Fruit fly (Drosophila melanogaster) whole organism, embryonic: ENCODE data around the gene fz3.
A peak's percentile ranks its signal among the peaks of the same experiment; 100 is the strongest.

ENCODE experiments used
- Aef1 ChIP-seq: fragments of 200-800 bp; sonication (Bioruptor generic); IDR thresholded peaks from 3 replicates; pipeline ENCODE4 v1.3.6; 2022; ENCODE audit warnings: missing biosample characterization, missing genetic modification characterization
- Antp ChIP-seq: fragments of 200-800 bp; sonication (Bioruptor generic); optimal IDR thresholded peaks from 3 replicates; lab custom pipeline; 2016; ENCODE audit warnings: missing biosample characterization, missing genetic modification characterization
- CG10431 ChIP-seq: fragments of 200-800 bp; sonication (Bioruptor generic); optimal IDR thresholded peaks from 3 replicates; lab custom pipeline; 2018; ENCODE audit warnings: missing biosample characterization, mild to moderate bottlenecking, missing genetic modification characterization
- CG12744 ChIP-seq: fragments of 200-800 bp; sonication (Bioruptor generic); optimal IDR thresholded peaks from 2 replicates; lab custom pipeline; 2016; ENCODE audit warnings: missing biosample characterization, missing genetic modification characterization
- CG1603 ChIP-seq: fragments of 200-800 bp; sonication (Bioruptor generic); optimal IDR thresholded peaks from 2 replicates; lab custom pipeline; 2019; ENCODE audit warnings: missing biosample characterization, mild to moderate bottlenecking, missing genetic modification characterization, moderate library complexity
- CG18599 ChIP-seq: fragments of 200-800 bp; sonication (Bioruptor generic); optimal IDR thresholded peaks from 3 replicates; lab custom pipeline; 2017; ENCODE audit warnings: missing biosample characterization, missing genetic modification characterization, mild to moderate bottlenecking, moderate library complexity, missing genetic modification reagents
- CG2199 ChIP-seq: fragments of 200-800 bp; sonication (Bioruptor generic); IDR thresholded peaks from 3 replicates; pipeline ENCODE4 v1.3.6; 2022; ENCODE audit warnings: missing biosample characterization, missing genetic modification characterization
- CG2678 ChIP-seq: fragments of 200-800 bp; sonication (Bioruptor generic); optimal IDR thresholded peaks from 3 replicates; lab custom pipeline; 2019; ENCODE audit warnings: missing biosample characterization, mild to moderate bottlenecking, missing genetic modification characterization, moderate library complexity
- CG31224 ChIP-seq: fragments of 200-800 bp; sonication (Bioruptor generic); IDR thresholded peaks from 2 replicates; pipeline ENCODE4 v1.3.6; 2022; ENCODE audit warnings: missing biosample characterization, missing genetic modification characterization
- CG32532 ChIP-seq: fragments of 200-800 bp; sonication (Bioruptor generic); IDR thresholded peaks from 2 replicates; pipeline ENCODE4 v1.3.6; 2022; ENCODE audit warnings: missing biosample characterization, missing genetic modification characterization
- CG34422 ChIP-seq: fragments of 200-800 bp; sonication (Bioruptor generic); IDR thresholded peaks from 3 replicates; pipeline ENCODE4 v1.3.6; 2022; ENCODE audit warnings: missing biosample characterization, missing genetic modification characterization
- CG3726 ChIP-seq: fragments of 200-800 bp; sonication (Bioruptor generic); IDR thresholded peaks from 3 replicates; pipeline ENCODE4, ENCODE4 v1.3.6; 2022; ENCODE audit warnings: missing biosample characterization, missing genetic modification characterization
- CG42726 ChIP-seq: fragments of 200-800 bp; sonication (Bioruptor generic); IDR thresholded peaks from 2 replicates; pipeline ENCODE4 v1.3.6; 2022; ENCODE audit warnings: missing biosample characterization, missing genetic modification characterization; ENCODE audit not compliant: partially characterized antibody
- CG6813 ChIP-seq: fragments of 200-800 bp; sonication (Bioruptor generic); optimal IDR thresholded peaks from 2 replicates; lab custom pipeline; 2017; ENCODE audit warnings: missing biosample characterization, missing genetic modification characterization, mild to moderate bottlenecking, moderate library complexity, missing genetic modification reagents
- CG8281 ChIP-seq: fragments of 200-800 bp; sonication (Bioruptor generic); optimal IDR thresholded peaks from 2 replicates; lab custom pipeline; 2018; ENCODE audit warnings: missing biosample characterization, mild to moderate bottlenecking, missing genetic modification characterization, moderate library complexity
- Chrac-16 ChIP-seq: fragments of 200-800 bp; sonication (Bioruptor generic); optimal IDR thresholded peaks from 3 replicates; lab custom pipeline; 2016; ENCODE audit warnings: missing biosample characterization, missing genetic modification characterization
- Dip2 ChIP-seq: fragments of 200-800 bp; sonication (Bioruptor generic); IDR thresholded peaks from 2 replicates; pipeline ENCODE4 v1.3.6; 2022; ENCODE audit warnings: missing biosample characterization, missing genetic modification characterization
- Dip3 ChIP-seq: fragments of 200-800 bp; sonication (Bioruptor generic); optimal IDR thresholded peaks from 3 replicates; lab custom pipeline; 2016; ENCODE audit warnings: missing biosample characterization, missing genetic modification characterization
- Doc3 ChIP-seq: fragments of 200-800 bp; sonication (Bioruptor generic); IDR thresholded peaks from 3 replicates; pipeline ENCODE4 v1.3.6; 2022; ENCODE audit warnings: missing biosample characterization, missing genetic modification characterization; ENCODE audit not compliant: partially characterized antibody
- ERR ChIP-seq: fragments of 200-800 bp; sonication (Bioruptor generic); optimal IDR thresholded peaks from 2 replicates; lab custom pipeline; 2016; ENCODE audit warnings: missing biosample characterization, missing genetic modification characterization
- GATAe ChIP-seq: fragments of 200-800 bp; sonication (Bioruptor generic); conservative IDR thresholded peaks from 2 replicates; pipeline ENCODE4 v1.3.6; 2022; ENCODE audit warnings: missing biosample characterization, missing genetic modification characterization
- Gug ChIP-seq: fragments of 200-800 bp; sonication (Bioruptor generic); IDR thresholded peaks from 4 replicates; pipeline ENCODE4 v1.3.6; 2022; ENCODE audit warnings: missing biosample characterization, missing genetic modification characterization
- Hr78 ChIP-seq, 2 experiments: fragments of 200-800 bp in 1 of 2; fragments of >200 bp in 1 of 2; sonication (Bioruptor generic) in 1 of 2; optimal IDR thresholded peaks; 2 replicates each; lab custom pipeline; 2017 to 2019; ENCODE audit warnings: missing biosample characterization in 2 of 2, missing genetic modification characterization in 2 of 2, mild to moderate bottlenecking in 1 of 2, moderate library complexity in 1 of 2
- Rx ChIP-seq: fragments of 200-800 bp; sonication (Bioruptor generic); IDR thresholded peaks from 2 replicates; pipeline ENCODE4 v1.3.6; 2022; ENCODE audit warnings: missing biosample characterization, missing genetic modification characterization
- Spps ChIP-seq: fragments of 200-800 bp; sonication (Bioruptor generic); optimal IDR thresholded peaks from 2 replicates; lab custom pipeline; 2018; ENCODE audit warnings: missing biosample characterization, mild to moderate bottlenecking, missing genetic modification characterization
- Xrp1 ChIP-seq: fragments of 200-800 bp; sonication (Bioruptor generic); IDR thresholded peaks from 2 replicates; pipeline ENCODE4 v1.3.6; 2022; ENCODE audit warnings: missing biosample characterization, missing genetic modification characterization
- ac ChIP-seq: fragments of 200-800 bp; sonication (Bioruptor generic); optimal IDR thresholded peaks from 3 replicates; lab custom pipeline; 2017; ENCODE audit warnings: missing biosample characterization, mild to moderate bottlenecking, missing genetic modification characterization
- bcd ChIP-seq: fragments of 200-800 bp; sonication (Bioruptor generic); optimal IDR thresholded peaks from 2 replicates; lab custom pipeline; 2017; ENCODE audit warnings: missing biosample characterization, mild to moderate bottlenecking, missing genetic modification characterization
- btn ChIP-seq: fragments of 200-800 bp; sonication (Bioruptor generic); optimal IDR thresholded peaks from 2 replicates; lab custom pipeline; 2016; ENCODE audit warnings: missing biosample characterization, missing genetic modification characterization
- cato ChIP-seq: fragments of 200-800 bp; sonication (Bioruptor generic); optimal IDR thresholded peaks from 2 replicates; lab custom pipeline; 2016; ENCODE audit warnings: missing biosample characterization, missing genetic modification characterization, borderline replicate concordance
- dm ChIP-seq: fragments of 200-800 bp; sonication (Bioruptor generic); optimal IDR thresholded peaks from 3 replicates; lab custom pipeline; 2016; ENCODE audit warnings: missing biosample characterization, missing genetic modification characterization
- dpn ChIP-seq, 2 experiments: fragments of 200-800 bp; sonication (Bioruptor generic); optimal IDR thresholded peaks; 3 replicates each; lab custom pipeline; 2016; ENCODE audit warnings: missing biosample characterization in 2 of 2, missing genetic modification characterization in 2 of 2
- ems ChIP-seq: fragments of 200-800 bp; sonication (Bioruptor generic); optimal IDR thresholded peaks from 3 replicates; lab custom pipeline; 2016; ENCODE audit warnings: missing biosample characterization, missing genetic modification characterization
- eyg ChIP-seq: fragments of 200-800 bp; sonication (Bioruptor generic); optimal IDR thresholded peaks from 3 replicates; lab custom pipeline; 2016; ENCODE audit warnings: missing biosample characterization, missing genetic modification characterization
- gce ChIP-seq: fragments of 200-800 bp; sonication (Bioruptor generic); IDR thresholded peaks from 3 replicates; pipeline ENCODE4 v1.3.6; 2022; ENCODE audit warnings: missing biosample characterization, missing genetic modification characterization
- grau ChIP-seq: fragments of 200-800 bp; optimal IDR thresholded peaks from 3 replicates; lab custom pipeline; 2019; ENCODE audit warnings: missing biosample characterization, mild to moderate bottlenecking, missing genetic modification characterization, moderate library complexity
- grn ChIP-seq: fragments of 200-800 bp; sonication (Bioruptor generic); optimal IDR thresholded peaks from 3 replicates; lab custom pipeline; 2017; ENCODE audit warnings: missing biosample characterization, missing genetic modification characterization
- gsb-n ChIP-seq: fragments of 200-800 bp; sonication (Bioruptor generic); optimal IDR thresholded peaks from 3 replicates; lab custom pipeline; 2018; ENCODE audit warnings: missing biosample characterization, mild to moderate bottlenecking, missing genetic modification characterization
- ind ChIP-seq: fragments of 200-800 bp; sonication (Bioruptor generic); optimal IDR thresholded peaks from 3 replicates; lab custom pipeline; 2016; ENCODE audit warnings: missing biosample characterization, missing genetic modification characterization
- jumu ChIP-seq: fragments of 200-800 bp; sonication (Bioruptor generic); optimal IDR thresholded peaks from 3 replicates; lab custom pipeline; 2016; ENCODE audit warnings: missing biosample characterization, missing genetic modification characterization
- kah ChIP-seq: fragments of 200-800 bp; sonication (Bioruptor generic); optimal IDR thresholded peaks from 2 replicates; lab custom pipeline; 2018; ENCODE audit warnings: missing biosample characterization, mild to moderate bottlenecking, missing genetic modification characterization
- kay ChIP-seq: fragments of 200-800 bp; sonication (Bioruptor generic); optimal IDR thresholded peaks from 2 replicates; lab custom pipeline; 2016; ENCODE audit warnings: missing biosample characterization, missing genetic modification characterization
- lola ChIP-seq, 3 experiments: fragments of >200 bp in 2 of 3; fragments of 200-800 bp in 1 of 3; sonication (Bioruptor generic) in 1 of 3; optimal IDR thresholded peaks; 2 replicates each; lab custom pipeline; 2017 to 2019; ENCODE audit warnings: missing biosample characterization in 3 of 3, missing genetic modification characterization in 3 of 3, mild to moderate bottlenecking in 1 of 3, moderate library complexity in 1 of 3
- luna ChIP-seq: fragments of 200-800 bp; sonication (Bioruptor generic); optimal IDR thresholded peaks from 2 replicates; lab custom pipeline; 2016; ENCODE audit warnings: missing biosample characterization, missing genetic modification characterization
- maf-S ChIP-seq: fragments of 200-800 bp; sonication (Bioruptor generic); optimal IDR thresholded peaks from 2 replicates; lab custom pipeline; 2016; ENCODE audit warnings: missing biosample characterization, missing genetic modification characterization
- mirr ChIP-seq: fragments of 200-800 bp; sonication (Bioruptor generic); optimal IDR thresholded peaks from 3 replicates; lab custom pipeline; 2018; ENCODE audit warnings: missing biosample characterization, mild to moderate bottlenecking, missing genetic modification characterization
- oc ChIP-seq: fragments of 200-800 bp; sonication (Bioruptor generic); optimal IDR thresholded peaks from 2 replicates; lab custom pipeline; 2018; ENCODE audit warnings: missing biosample characterization, mild to moderate bottlenecking, missing genetic modification characterization, moderate library complexity
- otp ChIP-seq: fragments of 200-800 bp; sonication (Bioruptor generic); IDR thresholded peaks from 3 replicates; pipeline ENCODE4, ENCODE4 v1.3.6; 2022; ENCODE audit warnings: missing biosample characterization, missing genetic modification characterization
- psq ChIP-seq: fragments of 200-800 bp; sonication (Bioruptor generic); optimal IDR thresholded peaks from 2 replicates; lab custom pipeline; 2017; ENCODE audit warnings: missing biosample characterization, missing genetic modification characterization
- vvl ChIP-seq: fragments of 200-800 bp; sonication (Bioruptor generic); IDR thresholded peaks from 2 replicates; pipeline ENCODE4 v1.3.6; 2022; ENCODE audit warnings: missing biosample characterization, missing genetic modification characterization

The fz3 gene

dm6 chrX:768480-769123, 1.1 kb upstream of the fz3 start (continued):
- TF ChIP-seq jumu: no peak
- no peak for TF ChIP-seq maf-S (GFP tag; lab: Kevin White, UChicago)
- no peak for TF ChIP-seq luna (GFP tag; lab: Kevin White, UChicago)
- peak; percentile 15 for TF ChIP-seq CG2678 (tag; lab: Kevin White, UChicago)
- TF ChIP-seq CG32532: 0 out of 2 replicates have a peak, but pooled peaks have one; percentile 5
- peak in 1 of 3 experiments; percentile 2 for TF ChIP-seq lola (GFP tag; optimal IDR thresholded peaks at IDR 0.05; lab: Kevin White, UChicago)
- TF ChIP-seq Xrp1 (GFP tag; lab: Robert Waterston, UW): peak; percentile 38; the same call in 1 of the 2 replicates
- peak; percentile 48 for TF ChIP-seq gsb-n (tag; lab: Kevin White, UChicago)
- no peak for TF ChIP-seq CG31224
- no peak for TF ChIP-seq Rx (GFP tag; lab: Robert Waterston, UW)
- no peak for TF ChIP-seq CG12744 (GFP tag; lab: Kevin White, UChicago)
- TF ChIP-seq psq (GFP tag; lab: Kevin White, UChicago): no peak
- TF ChIP-seq otp (GFP tag; lab: Robert Waterston, UW): 0 out of 3 replicates have a peak, but pooled peaks have one; percentile 28
- TF ChIP-seq mirr (GFP tag; lab: Kevin White, UChicago): peak; percentile 14
- no peak for TF ChIP-seq Dip3 (GFP tag; lab: Kevin White, UChicago)
- peak; percentile 3 for TF ChIP-seq grn (GFP tag; lab: Kevin White, UChicago)
- TF ChIP-seq gce (GFP tag; lab: Robert Waterston, UW): no peak
- no peak for TF ChIP-seq CG34422 (GFP tag; lab: Robert Waterston, UW)
- peak; percentile 26 for TF ChIP-seq CG18599 (GFP tag; lab: Kevin White, UChicago)
- TF ChIP-seq Antp (GFP tag; lab: Kevin White, UChicago): no peak
- no peak for TF ChIP-seq kah (GFP tag; lab: Kevin White, UChicago)
- no peak for TF ChIP-seq ERR (GFP tag; lab: Kevin White, UChicago)
- no peak for TF ChIP-seq dpn (GFP tag; optimal IDR thresholded peaks at IDR 0.05; lab: Kevin White, UChicago)
- no peak for TF ChIP-seq bcd (GFP tag; lab: Kevin White, UChicago)
- no peak for TF ChIP-seq kay (GFP tag; lab: Kevin White, UChicago)
- no peak for TF ChIP-seq cato (GFP tag; lab: Kevin White, UChicago)
- peak; percentile 16 for TF ChIP-seq Spps
- TF ChIP-seq ind (GFP tag; lab: Kevin White, UChicago): no peak
- TF ChIP-seq Chrac-16 (GFP tag; lab: Kevin White, UChicago): no peak
- TF ChIP-seq Dip2: no peak
- TF ChIP-seq CG2199 (GFP tag; lab: Robert Waterston, UW): no peak
- TF ChIP-seq btn (GFP tag; lab: Kevin White, UChicago): no peak
- TF ChIP-seq grau (tag; lab: Kevin White, UChicago): no peak
- no peak for TF ChIP-seq dm (GFP tag; lab: Kevin White, UChicago)
- no peak for TF ChIP-seq CG42726 (GFP tag; lab: Robert Waterston, UW)
- no peak for TF ChIP-seq Aef1 (GFP tag; lab: Robert Waterston, UW)
- TF ChIP-seq ac (GFP tag; lab: Kevin White, UChicago): no peak
- 0 out of 2 replicates have a peak, but pooled peaks have one; percentile 16 for TF ChIP-seq vvl
- no peak for TF ChIP-seq eyg (GFP tag; lab: Kevin White, UChicago)
- TF ChIP-seq CG3726 (GFP tag; lab: Robert Waterston, UW): no peak
- peak in 1 of 2 experiments; percentile 26 for TF ChIP-seq Hr78 (GFP tag; optimal IDR thresholded peaks at IDR 0.05; lab: Kevin White, UChicago)
- TF ChIP-seq Gug (GFP tag; lab: Robert Waterston, UW): no peak
- TF ChIP-seq CG1603 (tag; lab: Kevin White, UChicago): peak; percentile 3
- TF ChIP-seq oc: peak; percentile 88
- TF ChIP-seq GATAe (GFP tag; lab: Robert Waterston, UW): no peak
- peak; percentile 44 for TF ChIP-seq CG6813 (GFP tag; lab: Kevin White, UChicago)
- TF ChIP-seq CG10431: peak; percentile 81
- no peak for TF ChIP-seq ems (GFP tag; lab: Kevin White, UChicago)
- TF ChIP-seq CG8281 (tag; lab: Kevin White, UChicago): no peak
- TF ChIP-seq Doc3 (GFP tag; lab: Robert Waterston, UW): no peak
